Worm (Caenorhabditis elegans): ENCODE results near the gene F34D10.8.

DNA sequence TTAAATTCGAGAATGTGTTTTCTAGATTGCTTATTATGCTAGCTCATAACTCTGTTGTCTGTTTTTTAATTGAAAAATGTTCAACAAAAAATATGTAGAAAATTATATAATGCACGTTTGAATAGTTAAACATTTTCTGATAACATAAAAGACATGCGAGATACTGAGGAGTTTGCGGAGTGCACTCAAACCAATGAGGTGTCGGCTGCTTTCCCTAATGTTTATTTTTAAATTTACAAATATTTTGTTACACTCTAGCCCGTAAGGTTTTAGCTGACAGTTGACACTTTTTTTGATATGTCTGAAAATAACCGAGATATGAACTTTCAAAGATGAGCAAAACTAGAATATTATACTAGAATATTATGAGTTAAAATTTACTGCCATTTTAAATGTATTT is 34.0 kb downstream of the F34D10.8 start:
- TF ChIP-seq sea-2 (GFP tag; IDR thresholded peaks at IDR 0.05) (no peak), chd-7 (tag; optimal IDR thresholded peaks at IDR 0.05) (no peak), mes-4 (tag; optimal IDR thresholded peaks at IDR 0.05) (no peak), Y67H2A.10 (GFP tag; conservative IDR thresholded peaks at IDR 0.05) (no peak), madf-6 (GFP tag; IDR thresholded peaks at IDR 0.05) (no peak), egrh-3 (GFP tag; IDR thresholded peaks at IDR 0.05) (no peak), ceh-58 (GFP tag; IDR thresholded peaks at IDR 0.05) (no peak), pha-4 (tag; optimal IDR thresholded peaks at IDR 0.05) (no peak)
